Worm (Caenorhabditis elegans): ENCODE data around the gene nspe-4.

nspe-4 gene

DNA sequence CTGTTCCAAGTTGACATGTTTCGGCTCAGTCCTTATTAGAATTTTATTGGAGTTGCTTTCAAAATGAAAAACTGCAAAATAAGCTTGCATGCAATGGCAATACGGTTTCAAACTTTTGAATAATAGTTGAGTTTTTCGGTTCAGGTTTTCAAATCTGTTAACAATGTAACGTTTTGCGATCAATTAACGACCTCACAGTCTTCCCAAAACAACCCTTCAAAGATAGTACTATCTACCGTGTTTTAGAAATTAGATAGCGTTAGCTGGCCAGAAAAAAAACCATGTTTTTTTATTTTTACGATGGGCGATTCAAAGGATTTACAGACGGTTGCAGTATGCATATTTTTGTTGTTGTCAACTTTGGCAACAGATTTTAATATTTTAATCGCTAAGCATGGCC lies 18.6 kb downstream of the nspe-4 start, which contains the start of gene Y38E10A.34:
Gene Y38E10A.34, plus strand, starts transcription at position 301 of the 400 bp plus-strand sequence.
- TF ChIP-seq zag-1 (tag; optimal IDR thresholded peaks at IDR 0.05) (no peak), nhr-85 (tag) (peak; percentile 53), efl-1 (optimal IDR thresholded peaks at IDR 0.05) (no peak), efl-1 (GFP tag; optimal IDR thresholded peaks at IDR 0.05 in 1 of 2) (peak in 1 of 2 experiments; percentile 18), nhr-90 (tag; optimal IDR thresholded peaks at IDR 0.05; ENCODE audit: poor library complexity) (no peak), ceh-88 (GFP tag; IDR thresholded peaks at IDR 0.05) (no peak), ceh-8 (GFP tag; optimal IDR thresholded peaks at IDR 0.05) (no peak), mep-1 (tag; optimal IDR thresholded peaks at IDR 0.05) (no peak), sptf-1 (tag; optimal IDR thresholded peaks at IDR 0.05) (no peak)

DNA sequence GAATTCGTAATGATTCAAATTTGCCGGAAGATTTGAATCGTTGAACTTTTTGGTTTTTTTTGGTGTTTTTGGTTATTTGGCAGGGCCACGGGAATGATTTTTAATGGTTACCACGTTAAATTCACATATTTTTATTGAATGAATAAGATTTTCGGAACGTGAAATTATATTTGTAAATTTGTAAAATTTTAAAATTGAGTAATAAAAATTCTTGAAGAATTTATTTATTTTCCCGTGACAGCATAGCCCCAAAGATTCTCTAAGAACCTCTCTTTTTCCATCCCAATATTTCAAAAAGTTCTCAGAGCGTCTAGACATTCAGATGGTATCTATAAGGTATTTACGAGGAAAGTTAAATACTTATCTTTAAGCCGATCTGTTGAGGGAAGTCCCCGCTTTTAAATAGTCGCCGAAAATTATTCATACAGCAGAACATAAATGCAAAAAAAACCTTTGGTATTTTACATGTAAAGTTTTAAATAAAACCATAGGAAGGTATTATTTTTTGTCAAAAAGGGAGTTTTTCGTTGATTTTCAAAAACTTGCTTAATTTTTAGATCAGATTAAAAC lies 22.5 kb downstream of the nspe-4 start, which contains the start of gene Y38E10A.17:
Gene Y38E10A.17, minus strand, starts transcription at position 51 of the 570 bp plus-strand sequence.
- no peak for TF ChIP-seq unc-62 (GFP tag; optimal IDR thresholded peaks at IDR 0.05)
- no peak for TF ChIP-seq egl-13 (tag; optimal IDR thresholded peaks at IDR 0.05)
- TF ChIP-seq nhr-85 (tag), result peak; percentile 67
- TF ChIP-seq jun-1 (tag; optimal IDR thresholded peaks at IDR 0.05), result no peak
- TF ChIP-seq nhr-77 (tag; optimal IDR thresholded peaks at IDR 0.05), result no peak
- TF ChIP-seq lin-35 (GFP tag; optimal IDR thresholded peaks at IDR 0.05), result no peak
- TF ChIP-seq tlp-1 (tag; optimal IDR thresholded peaks at IDR 0.05), result no peak

DNA sequence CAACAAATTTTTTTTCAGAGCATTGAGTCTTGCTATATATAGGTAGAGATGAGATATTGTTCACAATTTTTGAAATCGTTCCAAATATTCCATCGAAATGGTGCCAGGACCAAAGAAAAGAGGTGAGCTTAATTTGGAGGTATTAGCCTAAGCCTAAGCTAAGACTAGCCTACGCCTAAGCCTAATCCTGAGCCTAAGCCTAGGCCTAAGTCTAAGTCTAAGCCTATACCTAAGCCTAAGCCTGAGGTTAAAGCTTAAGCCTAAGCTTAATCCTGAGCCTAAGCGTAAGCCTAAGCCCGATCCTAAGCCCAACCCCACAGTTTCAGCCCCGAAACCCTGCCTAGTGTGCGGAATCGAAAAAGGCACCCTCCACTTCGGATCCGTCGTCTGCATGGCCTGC lies 24.3 kb downstream of the nspe-4 start, which contains the start of gene nhr-234:
Gene nhr-234, plus strand, starts transcription at position 77 of the 400 bp plus-strand sequence.
- TF ChIP-seq unc-62 (GFP tag; optimal IDR thresholded peaks at IDR 0.05), result no peak
- TF ChIP-seq lin-15B (tag; optimal IDR thresholded peaks at IDR 0.05), result no peak
- no peak for TF ChIP-seq mdl-1 (tag; optimal IDR thresholded peaks at IDR 0.05)
- TF ChIP-seq elt-3 (tag; optimal IDR thresholded peaks at IDR 0.05), result no peak
- no peak for TF ChIP-seq nhr-76 (tag; optimal IDR thresholded peaks at IDR 0.05)
- no peak for TF ChIP-seq unc-98 (GFP tag; IDR thresholded peaks at IDR 0.05)

ce11 chrII:12640370-12640769 lies 28.1 kb downstream of the nspe-4 start, which contains the start of gene nhr-235:
nhr-235 (plus strand) TSS chrII:12640670.
- TF ChIP-seq lin-13 (GFP tag; optimal IDR thresholded peaks at IDR 0.05) (no peak), dsc-1 (tag; optimal IDR thresholded peaks at IDR 0.05) (no peak), ztf-11 (tag; optimal IDR thresholded peaks at IDR 0.05) (no peak), ztf-4 (tag; optimal IDR thresholded peaks at IDR 0.05) (no peak)

- TF ChIP-seq ztf-4 (tag; optimal IDR thresholded peaks at IDR 0.05) (no peak), rnt-1 (tag; optimal IDR thresholded peaks at IDR 0.05) (no peak), mep-1 (tag; optimal IDR thresholded peaks at IDR 0.05) (no peak), vab-15 (tag; optimal IDR thresholded peaks at IDR 0.05) (no peak), nhr-85 (tag) (no peak), irx-1 (tag; optimal IDR thresholded peaks at IDR 0.05) (no peak), nhr-19 (GFP tag; conservative IDR thresholded peaks at IDR 0.05) (no peak), ama-1 (optimal IDR thresholded peaks at IDR 0.05) (no peak), efl-1 (optimal IDR thresholded peaks at IDR 0.05) (no peak), efl-1 (GFP tag; optimal IDR thresholded peaks at IDR 0.05 in 1 of 2) (no peak), C16A3.4 (tag; optimal IDR thresholded peaks at IDR 0.05) (no peak), unc-62 (GFP tag; optimal IDR thresholded peaks at IDR 0.05) (no peak), aha-1 (tag; optimal IDR thresholded peaks at IDR 0.05) (no peak)
Measured at ce11 chrII:12654447-12654846, 42.1 kb downstream of the nspe-4 start, which contains the start of gene rgs-4. rgs-4 (plus strand) TSS chrII:12654747.

DNA sequence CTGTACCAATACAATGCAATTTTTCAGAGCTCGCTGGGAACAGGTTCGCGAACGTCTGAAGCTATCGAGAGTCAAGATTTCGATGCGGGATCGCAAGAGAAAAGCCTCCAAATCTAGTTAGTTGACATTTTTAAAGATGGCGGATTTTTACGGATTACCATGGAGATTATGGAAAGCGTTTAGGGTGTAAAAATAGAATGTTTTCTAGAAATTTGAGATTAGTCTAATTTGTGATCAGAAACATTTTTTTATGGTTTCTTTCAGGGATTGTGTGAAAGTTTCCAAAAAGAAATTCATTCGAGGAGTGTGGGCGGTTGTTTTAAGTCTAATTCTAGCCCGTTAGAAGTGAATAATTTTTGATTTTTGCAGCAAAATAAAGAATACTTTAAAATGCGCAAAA lies 43.5 kb downstream of the nspe-4 start:
- TF ChIP-seq pag-3 (tag; optimal IDR thresholded peaks at IDR 0.05; ENCODE audit: borderline replicate concordance, insufficient read depth) (no peak), dsc-1 (tag; optimal IDR thresholded peaks at IDR 0.05) (peak; percentile 77), hlh-4 (tag; optimal IDR thresholded peaks at IDR 0.05) (no peak), fkh-8 (tag; optimal IDR thresholded peaks at IDR 0.05) (peak; percentile 19), mab-9 (GFP tag; IDR thresholded peaks at IDR 0.05) (no peak), skn-1 (tag; optimal IDR thresholded peaks at IDR 0.05) (no peak), unc-62 (GFP tag; optimal IDR thresholded peaks at IDR 0.05) (no peak), mdl-1 (tag; optimal IDR thresholded peaks at IDR 0.05) (no peak), swsn-7 (tag; optimal IDR thresholded peaks at IDR 0.05) (no peak)

Measured in whole organism, L1 larva.